Fruit fly (Drosophila melanogaster): Measurements from ENCODE around the gene IM33.

dm6 chr2L:3696438-3696837 lies at the start of gene IM33:
- TF ChIP-seq Ets21C (GFP tag; optimal IDR thresholded peaks at IDR 0.05) = no peak
- no peak for TF ChIP-seq Hr39 (GFP tag; optimal IDR thresholded peaks at IDR 0.05)
- no peak for TF ChIP-seq CG4318 (GFP tag; optimal IDR thresholded peaks at IDR 0.05)
- TF ChIP-seq Blimp-1 (GFP tag; optimal IDR thresholded peaks at IDR 0.05) = no peak
- no peak for TF ChIP-seq dac (GFP tag; optimal IDR thresholded peaks at IDR 0.05)
- TF ChIP-seq CG3032 (tag; optimal IDR thresholded peaks at IDR 0.05) = no peak
- TF ChIP-seq Sox15 (GFP tag; optimal IDR thresholded peaks at IDR 0.05) = no peak
- no peak for TF ChIP-seq lz (GFP tag; optimal IDR thresholded peaks at IDR 0.05)
- no peak for TF ChIP-seq Smox (GFP tag; optimal IDR thresholded peaks at IDR 0.05)
- no peak for TF ChIP-seq CG8632 (GFP tag; optimal IDR thresholded peaks at IDR 0.05)
- no peak for TF ChIP-seq CG3919 (GFP tag; optimal IDR thresholded peaks at IDR 0.05)
- TF ChIP-seq CG6163 (GFP tag; IDR thresholded peaks at IDR 0.05) = no peak
- no peak for TF ChIP-seq CG10631 (GFP tag; optimal IDR thresholded peaks at IDR 0.05)
